Worm (Caenorhabditis elegans) whole organism, L1 larva: ENCODE results near the gene C05D12.1.

ENCODE experiments used
- C34B4.2 ChIP-seq: sonication (generic microtip); optimal IDR thresholded peaks from 2 replicates; lab custom pipeline; 2017; ENCODE audit warnings: mild to moderate bottlenecking, missing genetic modification characterization, missing compliant biosample characterization
- egl-27 ChIP-seq, 2 experiments: fragments of 150-350 bp in 1 of 2; sonication (generic microtip); optimal IDR thresholded peaks; 3 replicates each; lab custom pipeline; 2017 to 2018; ENCODE audit warnings: missing biosample characterization in 2 of 2, missing genetic modification characterization in 2 of 2, missing genetic modification reagents in 2 of 2
- nhr-76 ChIP-seq: sonication (generic microtip); optimal IDR thresholded peaks from 2 replicates; lab custom pipeline; 2017; ENCODE audit warnings: missing biosample characterization, missing genetic modification characterization
- nhr-84 ChIP-seq: sonication (generic microtip); optimal IDR thresholded peaks from 2 replicates; lab custom pipeline; 2017; ENCODE audit warnings: missing biosample characterization, missing genetic modification characterization
- skn-1 ChIP-seq: fragments of 150-350 bp; optimal IDR thresholded peaks from 2 replicates; lab custom pipeline; 2014; ENCODE audit warnings: missing biosample characterization, missing genetic modification characterization

DNA sequence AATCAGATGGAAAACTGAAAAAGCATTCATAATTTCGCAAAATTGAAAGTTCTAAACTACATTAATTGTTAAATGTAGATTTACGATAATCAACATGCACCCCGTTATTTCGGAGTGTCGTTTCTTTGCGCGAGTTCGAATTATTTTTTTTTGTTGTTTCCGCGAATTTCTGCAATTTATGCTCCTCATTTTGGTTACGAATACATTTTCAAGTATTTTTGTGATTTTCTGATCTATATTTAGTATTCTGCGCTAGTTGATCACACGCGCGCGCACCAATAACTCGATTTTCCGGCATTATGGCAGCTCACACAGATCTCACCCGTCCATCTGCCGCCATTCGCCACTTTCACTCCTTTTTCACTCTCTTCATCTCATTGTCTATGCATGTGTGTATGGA lies 24.7 kb upstream of the C05D12.1 start, which contains the start of gene VW02B12L.2:
- TF ChIP-seq nhr-84 (no peak), C34B4.2 (no peak), nhr-76 (tag; lab: Kevin White, UChicago) (no peak), skn-1 (tag; lab: Kevin White, UChicago) (peak; percentile 58), egl-27 (tag; optimal IDR thresholded peaks at IDR 0.05; lab: Kevin White, UChicago) (no peak)
